Worm (Caenorhabditis elegans): ENCODE results near the gene str-25.

- TF ChIP-seq elt-3 (tag; optimal IDR thresholded peaks at IDR 0.05) = no peak
- TF ChIP-seq nhr-237 (tag; optimal IDR thresholded peaks at IDR 0.05) = no peak
- no peak for TF ChIP-seq snpc-4 (tag; optimal IDR thresholded peaks at IDR 0.05)
- no peak for TF ChIP-seq mep-1 (tag; optimal IDR thresholded peaks at IDR 0.05)
- TF ChIP-seq nhr-28 (tag; optimal IDR thresholded peaks at IDR 0.05) = no peak
- no peak for TF ChIP-seq nhr-76 (tag; optimal IDR thresholded peaks at IDR 0.05)
These were observed 29.5 kb downstream of the str-25 start for ce11 chrV:16145009-16145408.
